Worm (Caenorhabditis elegans) whole organism, midembryonic: ENCODE measurements around the gene srj-10.

Experiments used
- flt-1 ChIP-seq: fragments of 200-800 bp; sonication (Bioruptor generic); IDR thresholded peaks from 2 replicates; pipeline ENCODE4 v1.3.6; 2022; ENCODE audit warnings: missing genetic modification characterization, missing compliant biosample characterization
- klf-2 ChIP-seq: fragments of 200-800 bp; sonication (Bioruptor generic); conservative IDR thresholded peaks from 2 replicates; pipeline ENCODE4 v1.3.6; 2022; ENCODE audit warnings: missing genetic modification reagents, missing genetic modification characterization, missing compliant biosample characterization
- ztf-23 ChIP-seq: fragments of 200-800 bp; sonication (Bioruptor generic); IDR thresholded peaks from 2 replicates; pipeline ENCODE4 v1.3.6; 2022; ENCODE audit warnings: missing genetic modification reagents, missing genetic modification characterization, missing compliant biosample characterization
- ztf-29 ChIP-seq: fragments of 200-800 bp; sonication (Bioruptor generic); IDR thresholded peaks from 2 replicates; pipeline ENCODE4 v1.3.6; 2022; ENCODE audit warnings: missing genetic modification reagents, missing genetic modification characterization, missing compliant biosample characterization

DNA sequence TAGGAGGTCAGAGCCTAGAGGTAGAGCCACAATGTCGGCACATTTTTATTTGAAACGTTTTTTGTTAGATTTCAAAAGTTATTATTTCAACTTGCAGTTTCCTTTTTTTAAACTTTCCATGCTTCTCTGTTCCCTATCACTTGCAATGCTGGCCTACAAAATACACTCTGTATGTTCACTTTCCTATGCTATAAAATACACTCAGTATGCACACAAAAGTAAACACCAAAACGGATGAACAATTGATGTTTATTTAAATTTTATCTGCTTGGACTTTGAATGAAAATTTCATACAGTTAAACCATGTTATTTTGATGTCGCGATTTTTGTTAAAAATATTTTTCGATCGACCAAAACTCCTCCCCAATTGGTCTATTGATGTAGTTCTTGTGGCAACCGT lies 6.9 kb upstream of the srj-10 start:
- TF ChIP-seq ztf-29 (GFP tag; lab: Robert Waterston, UW) = no peak
- TF ChIP-seq flt-1 (GFP tag; lab: Robert Waterston, UW) = no peak
- TF ChIP-seq ztf-23 (GFP tag; lab: Robert Waterston, UW) = no peak
- TF ChIP-seq klf-2 (GFP tag; lab: Robert Waterston, UW) = no peak
